Worm (Caenorhabditis elegans) whole organism, L1 larva: ENCODE results near the gene C52G5.2.
A peak's percentile ranks its signal among the peaks of the same experiment; 100 is the strongest.

Experiments
- C16A3.4 ChIP-seq: fragments of 150-350 bp; optimal IDR thresholded peaks from 2 replicates; lab custom pipeline; 2014; ENCODE audit warnings: missing biosample characterization, missing genetic modification characterization
- aly-2 ChIP-seq: fragments of 150-350 bp; optimal IDR thresholded peaks from 2 replicates; lab custom pipeline; 2014; ENCODE audit warnings: missing biosample characterization, missing genetic modification characterization
- blmp-1 ChIP-seq: fragments of 150-350 bp; optimal IDR thresholded peaks from 2 replicates; lab custom pipeline; 2014; ENCODE audit warnings: missing biosample characterization, missing genetic modification characterization
- ceh-8 ChIP-seq: fragments of 200-800 bp; sonication (Bioruptor generic); optimal IDR thresholded peaks from 2 replicates; lab custom pipeline; 2018; ENCODE audit warnings: mild to moderate bottlenecking, missing genetic modification characterization, moderate library complexity, missing compliant biosample characterization
- ceh-82 ChIP-seq, 3 experiments: fragments of 150-350 bp in 1 of 3; sonication (generic microtip) in 2 of 3; optimal IDR thresholded peaks; 2 replicates each; lab custom pipeline; 2014 to 2017; ENCODE audit warnings: missing biosample characterization in 3 of 3, missing genetic modification characterization in 3 of 3
- ces-1 ChIP-seq: fragments of 150-350 bp; optimal IDR thresholded peaks from 2 replicates; lab custom pipeline; 2014; ENCODE audit warnings: missing biosample characterization, missing genetic modification reagents, missing genetic modification characterization
- dpl-1 ChIP-seq, 3 experiments: fragments of 150-350 bp in 2 of 3; sonication (generic microtip) in 1 of 3; optimal IDR thresholded peaks; 2 replicates each; lab custom pipeline; 2014 to 2017; ENCODE audit warnings: missing biosample characterization in 3 of 3, missing genetic modification characterization in 3 of 3, missing genetic modification reagents in 3 of 3
- dsc-1 ChIP-seq: sonication (generic microtip); optimal IDR thresholded peaks from 2 replicates; lab custom pipeline; 2016; ENCODE audit warnings: mild to moderate bottlenecking, missing genetic modification characterization, missing compliant biosample characterization
- efl-1 ChIP-seq, 4 experiments: fragments of 150-350 bp; optimal IDR thresholded peaks in 3 of 4; peaks in 1 of 4; 1 replicate in 1 of 4; 2 replicates in 3 of 4; lab custom pipeline; 2014; ENCODE audit warnings: missing biosample characterization in 2 of 4, missing genetic modification characterization in 2 of 4, missing genetic modification reagents in 2 of 4
- egl-13 ChIP-seq: sonication (generic microtip); optimal IDR thresholded peaks from 2 replicates; lab custom pipeline; 2016; ENCODE audit warnings: missing genotype, missing genetic modification reagents, missing genetic modification characterization, missing compliant biosample characterization
- elt-2 ChIP-seq: sonication (generic microtip); optimal IDR thresholded peaks from 2 replicates; lab custom pipeline; 2016; ENCODE audit warnings: missing genetic modification characterization, mild to moderate bottlenecking, inconsistent platforms, missing compliant biosample characterization, missing genetic modification reagents
- elt-3 ChIP-seq, 6 experiments: fragments of 150-350 bp in 1 of 6; sonication (generic microtip); optimal IDR thresholded peaks; 2 replicates each; lab custom pipeline; 2017 to 2018; ENCODE audit warnings: missing biosample characterization in 6 of 6, missing genetic modification characterization in 6 of 6, inconsistent platforms in 1 of 6
- ets-5 ChIP-seq: fragments of 200-800 bp; sonication (Bioruptor generic); IDR thresholded peaks from 2 replicates; pipeline ENCODE4 v1.3.6; 2022; ENCODE audit warnings: missing genetic modification characterization, missing compliant biosample characterization
- fkh-10 ChIP-seq: sonication (generic microtip); optimal IDR thresholded peaks from 2 replicates; lab custom pipeline; 2017; ENCODE audit warnings: missing biosample characterization, missing genetic modification reagents, missing genetic modification characterization
- fkh-8 ChIP-seq: sonication (generic microtip); optimal IDR thresholded peaks from 2 replicates; lab custom pipeline; 2016; ENCODE audit warnings: mild to moderate bottlenecking, missing genetic modification characterization, missing compliant biosample characterization
- fos-1 ChIP-seq: fragments of 150-350 bp; optimal IDR thresholded peaks from 2 replicates; lab custom pipeline; 2014; ENCODE audit warnings: missing biosample characterization, missing genetic modification characterization
- hlh-17 ChIP-seq: fragments of 200-800 bp; sonication (Bioruptor generic); optimal IDR thresholded peaks from 2 replicates; lab custom pipeline; 2018; ENCODE audit warnings: missing genetic modification characterization, mild to moderate bottlenecking, missing compliant biosample characterization, moderate library complexity, borderline replicate concordance
- hpl-2 ChIP-seq: fragments of 150-350 bp; optimal IDR thresholded peaks from 2 replicates; lab custom pipeline; 2014; ENCODE audit warnings: missing biosample characterization, missing genetic modification reagents, missing genetic modification characterization
- irx-1 ChIP-seq: sonication (generic microtip); optimal IDR thresholded peaks from 2 replicates; lab custom pipeline; 2016; ENCODE audit warnings: missing genetic modification characterization, missing compliant biosample characterization
- lin-14 ChIP-seq: fragments of 200-800 bp; sonication (Bioruptor generic); optimal IDR thresholded peaks from 2 replicates; lab custom pipeline; 2018; ENCODE audit warnings: mild to moderate bottlenecking, missing genetic modification characterization, moderate library complexity, missing compliant biosample characterization
- lin-39 ChIP-seq: fragments of 150-350 bp; optimal IDR thresholded peaks from 2 replicates; lab custom pipeline; 2014; ENCODE audit warnings: missing biosample characterization, missing genetic modification reagents, missing genetic modification characterization
- lir-3 ChIP-seq: sonication (generic microtip); optimal IDR thresholded peaks from 2 replicates; lab custom pipeline; 2016; ENCODE audit warnings: mild to moderate bottlenecking, missing genetic modification characterization, moderate library complexity, missing compliant biosample characterization; ENCODE audit not compliant: poor library complexity
- lsy-2 ChIP-seq, 2 experiments: fragments of 150-350 bp; optimal IDR thresholded peaks; 2 replicates each; lab custom pipeline; 2014; ENCODE audit warnings: missing biosample characterization in 2 of 2, missing genetic modification characterization in 2 of 2
- mdl-1 ChIP-seq, 2 experiments: fragments of 150-350 bp; optimal IDR thresholded peaks; 2 replicates each; lab custom pipeline; 2014 to 2017; ENCODE audit warnings: missing biosample characterization in 2 of 2, missing genetic modification characterization in 2 of 2, inconsistent platforms in 1 of 2
- nhr-20 ChIP-seq: sonication (generic microtip); optimal IDR thresholded peaks from 2 replicates; lab custom pipeline; 2016; ENCODE audit warnings: mild to moderate bottlenecking, missing genetic modification characterization, missing compliant biosample characterization
- nhr-237 ChIP-seq: fragments of 150-350 bp; optimal IDR thresholded peaks from 2 replicates; lab custom pipeline; 2014; ENCODE audit warnings: missing biosample characterization, missing genetic modification characterization
- nhr-47 ChIP-seq: sonication (generic microtip); optimal IDR thresholded peaks from 2 replicates; lab custom pipeline; 2016; ENCODE audit warnings: mild to moderate bottlenecking, missing genetic modification characterization, moderate library complexity, missing compliant biosample characterization
- nhr-71 ChIP-seq: sonication (generic microtip); optimal IDR thresholded peaks from 2 replicates; lab custom pipeline; 2016; ENCODE audit warnings: mild to moderate bottlenecking, missing genetic modification characterization, moderate library complexity, missing compliant biosample characterization
- nhr-76 ChIP-seq: sonication (generic microtip); optimal IDR thresholded peaks from 2 replicates; lab custom pipeline; 2017; ENCODE audit warnings: missing biosample characterization, missing genetic modification characterization
- nhr-77 ChIP-seq: fragments of 150-350 bp; optimal IDR thresholded peaks from 2 replicates; lab custom pipeline; 2014; ENCODE audit warnings: missing biosample characterization, missing genetic modification characterization
- nhr-90 ChIP-seq: sonication (generic microtip); optimal IDR thresholded peaks from 2 replicates; lab custom pipeline; 2016; ENCODE audit warnings: mild to moderate bottlenecking, missing genetic modification characterization, missing compliant biosample characterization; ENCODE audit not compliant: poor library complexity
- rnt-1 ChIP-seq: sonication (generic microtip); optimal IDR thresholded peaks from 2 replicates; lab custom pipeline; 2016; ENCODE audit warnings: mild to moderate bottlenecking, missing genetic modification characterization, moderate library complexity, missing compliant biosample characterization
- snpc-4 ChIP-seq: fragments of 150-350 bp; optimal IDR thresholded peaks from 2 replicates; lab custom pipeline; 2014; ENCODE audit warnings: missing biosample characterization, missing genetic modification characterization
- snu-23 ChIP-seq: sonication (generic microtip); optimal IDR thresholded peaks from 2 replicates; lab custom pipeline; 2016; ENCODE audit warnings: missing genetic modification characterization, missing compliant biosample characterization
- sox-4 ChIP-seq: sonication (generic microtip); optimal IDR thresholded peaks from 2 replicates; lab custom pipeline; 2016; ENCODE audit warnings: missing genetic modification characterization, missing compliant biosample characterization
- sptf-1 ChIP-seq: fragments of 150-350 bp; optimal IDR thresholded peaks from 2 replicates; lab custom pipeline; 2014; ENCODE audit warnings: missing biosample characterization, missing genetic modification characterization
- sup-37 ChIP-seq: fragments of 200-800 bp; sonication (Bioruptor generic); optimal IDR thresholded peaks from 2 replicates; lab custom pipeline; 2018; ENCODE audit warnings: mild to moderate bottlenecking, missing genetic modification characterization, missing compliant biosample characterization
- swsn-7 ChIP-seq: sonication (generic microtip); optimal IDR thresholded peaks from 2 replicates; lab custom pipeline; 2016; ENCODE audit warnings: missing genetic modification characterization, missing compliant biosample characterization
- tbx-2 ChIP-seq: sonication (generic microtip); optimal IDR thresholded peaks from 2 replicates; lab custom pipeline; 2016; ENCODE audit warnings: missing genetic modification characterization, missing compliant biosample characterization
- unc-130 ChIP-seq: fragments of 150-350 bp; optimal IDR thresholded peaks from 2 replicates; lab custom pipeline; 2017; ENCODE audit warnings: missing biosample characterization, missing genetic modification characterization, inconsistent platforms
- xbp-1 ChIP-seq: sonication (generic microtip); optimal IDR thresholded peaks from 2 replicates; lab custom pipeline; 2016; ENCODE audit warnings: missing genetic modification characterization, missing compliant biosample characterization
- ztf-4 ChIP-seq: fragments of 150-350 bp; optimal IDR thresholded peaks from 2 replicates; lab custom pipeline; 2014; ENCODE audit warnings: missing biosample characterization, missing genetic modification characterization

The C52G5.2 gene

ce11 chrX:12854135-12854534, 11.0 kb downstream of the C52G5.2 start:
- TF ChIP-seq fos-1 (tag; lab: Kevin White, UChicago): no peak
- peak; percentile 5 for TF ChIP-seq ceh-8 (GFP tag; lab: Kevin White, UChicago)
- no peak for TF ChIP-seq efl-1 (optimal IDR thresholded peaks at IDR 0.05; lab: Kevin White, UChicago)
- peak in 1 of 2 experiments; percentile 82 for TF ChIP-seq efl-1 (GFP tag; optimal IDR thresholded peaks at IDR 0.05 in 1 of 2; lab: Kevin White, UChicago)
- TF ChIP-seq dsc-1 (tag; lab: Kevin White, UChicago): peak; percentile 55
- TF ChIP-seq aly-2 (tag; lab: Kevin White, UChicago): no peak
- TF ChIP-seq, all 84 proteins: peak for 3

ce11 chrX:12854680-12855079, 11.6 kb downstream of the C52G5.2 start:
- TF ChIP-seq efl-1 (optimal IDR thresholded peaks at IDR 0.05; lab: Kevin White, UChicago) (no peak), efl-1 (GFP tag; optimal IDR thresholded peaks at IDR 0.05 in 1 of 2; lab: Kevin White, UChicago) (peak in 1 of 2 experiments; percentile 74), hlh-17 (GFP tag; lab: Kevin White, UChicago) (no peak), lin-39 (tag; lab: Kevin White, UChicago) (no peak)

ce11 chrX:12857701-12858100, 14.6 kb downstream of the C52G5.2 start, which contains the start of gene T14G8.2:
T14G8.2 (plus strand) TSS chrX:12858001.
- TF ChIP-seq ces-1 (GFP tag; lab: Kevin White, UChicago) (no peak), efl-1 (optimal IDR thresholded peaks at IDR 0.05; lab: Kevin White, UChicago) (no peak), efl-1 (GFP tag; optimal IDR thresholded peaks at IDR 0.05 in 1 of 2; lab: Kevin White, UChicago) (no peak), fkh-10 (GFP tag; lab: Kevin White, UChicago) (no peak), nhr-71 (no peak), fkh-8 (tag; lab: Kevin White, UChicago) (no peak), unc-130 (tag; lab: Kevin White, UChicago) (no peak), swsn-7 (tag; lab: Kevin White, UChicago) (no peak), nhr-76 (tag; lab: Kevin White, UChicago) (no peak), nhr-77 (tag; lab: Kevin White, UChicago) (no peak), sup-37 (GFP tag; lab: Kevin White, UChicago) (no peak), ceh-8 (GFP tag; lab: Kevin White, UChicago) (no peak), lin-14 (no peak), fos-1 (tag; lab: Kevin White, UChicago) (no peak), hpl-2 (GFP tag; lab: Kevin White, UChicago) (no peak), irx-1 (tag; lab: Kevin White, UChicago) (no peak), lir-3 (tag; lab: Kevin White, UChicago) (no peak), ztf-4 (tag; lab: Kevin White, UChicago) (no peak), egl-13 (tag; lab: Kevin White, UChicago) (no peak)

- TF ChIP-seq fos-1 (tag; lab: Kevin White, UChicago): no peak
- TF ChIP-seq C16A3.4 (tag; lab: Kevin White, UChicago): peak; percentile 30
- peak; percentile 66 for TF ChIP-seq blmp-1 (tag; lab: Kevin White, UChicago)
- TF ChIP-seq irx-1 (tag; lab: Kevin White, UChicago): peak; percentile 48
- TF ChIP-seq snpc-4: peak; percentile 38
- TF ChIP-seq ztf-4 (tag; lab: Kevin White, UChicago): no peak
- TF ChIP-seq dsc-1 (tag; lab: Kevin White, UChicago): peak; percentile 34
- no peak for TF ChIP-seq nhr-237
- no peak for TF ChIP-seq sox-4 (tag; lab: Kevin White, UChicago)
- TF ChIP-seq dpl-1 (GFP tag; optimal IDR thresholded peaks at IDR 0.05; lab: Kevin White, UChicago): peak in 2 of 3 experiments; percentile 36 to 57
- peak; percentile 70 for TF ChIP-seq snu-23 (GFP tag; lab: Kevin White, UChicago)
- peak; percentile 75 for TF ChIP-seq lin-14
- TF ChIP-seq lsy-2 (tag; optimal IDR thresholded peaks at IDR 0.05; lab: Kevin White, UChicago): peak; percentile 57 to 69
- TF ChIP-seq mdl-1 (tag; optimal IDR thresholded peaks at IDR 0.05; lab: Kevin White, UChicago): peak in 1 of 2 experiments; percentile 43
- TF ChIP-seq elt-3 (tag; optimal IDR thresholded peaks at IDR 0.05; lab: Kevin White, UChicago): peak in 2 of 6 experiments; percentile 9 to 62
- TF ChIP-seq xbp-1: peak; percentile 99
- TF ChIP-seq rnt-1: peak; percentile 53
- TF ChIP-seq elt-2: no peak
- TF ChIP-seq ets-5 (GFP tag; lab: Robert Waterston, UW): no peak
- TF ChIP-seq sptf-1: no peak
- TF ChIP-seq nhr-71: peak; percentile 67
- TF ChIP-seq ceh-82 (tag; optimal IDR thresholded peaks at IDR 0.05; lab: Kevin White, UChicago): peak; percentile 29 to 53 (median 50)
- peak; percentile 75 for TF ChIP-seq nhr-20
- peak; percentile 56 for TF ChIP-seq tbx-2 (tag; lab: Kevin White, UChicago)
- peak; percentile 67 for TF ChIP-seq nhr-90 (tag; lab: Kevin White, UChicago)
- peak; percentile 17 for TF ChIP-seq aly-2 (tag; lab: Kevin White, UChicago)
- peak; percentile 29 to 51 for TF ChIP-seq efl-1 (optimal IDR thresholded peaks at IDR 0.05; lab: Kevin White, UChicago)
- TF ChIP-seq efl-1 (GFP tag; optimal IDR thresholded peaks at IDR 0.05 in 1 of 2; lab: Kevin White, UChicago): peak; percentile 5 to 91
- peak; percentile 47 for TF ChIP-seq nhr-47 (tag; lab: Kevin White, UChicago)
These were observed 17.7 kb downstream of the C52G5.2 start, which contains the start of gene T14G8.3 for ce11 chrX:12860711-12861287. T14G8.3 (plus strand) TSS chrX:12861237.
